Worm (Caenorhabditis elegans): Measurements from ENCODE around the gene srd-31.

srd-31 gene

DNA sequence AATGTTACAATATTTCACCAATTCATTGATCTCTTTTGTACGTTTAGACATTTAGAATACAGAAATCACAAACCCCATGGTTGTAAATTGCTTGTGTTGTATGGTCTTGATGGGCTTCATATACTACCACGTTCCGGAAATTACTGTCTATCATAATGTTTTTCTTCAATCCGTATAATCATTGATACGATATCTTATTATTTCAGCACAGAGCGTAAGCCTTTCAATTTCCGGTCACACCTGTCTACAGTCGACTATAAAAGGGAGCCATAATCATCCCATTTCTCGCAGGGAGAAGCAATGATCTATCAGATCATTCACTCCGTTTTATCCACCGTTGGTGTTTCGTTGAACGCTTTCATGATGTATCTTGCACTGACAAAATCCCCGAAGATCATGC, 5.1 kb downstream of the srd-31 start, which contains the start of gene srd-30:
Gene srd-30, plus strand, starts transcription at position 301 of the 400 bp plus-strand sequence.
- TF ChIP-seq unc-39 (tag; optimal IDR thresholded peaks at IDR 0.05): no peak
- no peak for TF ChIP-seq ama-1 (optimal IDR thresholded peaks at IDR 0.05)
- TF ChIP-seq alr-1 (tag; optimal IDR thresholded peaks at IDR 0.05): no peak
- no peak for TF ChIP-seq nhr-12 (tag; optimal IDR thresholded peaks at IDR 0.05)
- no peak for TF ChIP-seq fos-1 (tag; optimal IDR thresholded peaks at IDR 0.05)
- no peak for TF ChIP-seq Y55F3AM.14 (GFP tag; optimal IDR thresholded peaks at IDR 0.05)
- TF ChIP-seq crh-2 (tag; optimal IDR thresholded peaks at IDR 0.05): no peak
- TF ChIP-seq ZK546.5 (tag; optimal IDR thresholded peaks at IDR 0.05): no peak
- no peak for TF ChIP-seq nhr-23 (tag; optimal IDR thresholded peaks at IDR 0.05)
- TF ChIP-seq ztf-4 (tag; optimal IDR thresholded peaks at IDR 0.05): no peak
- TF ChIP-seq nhr-77 (tag; optimal IDR thresholded peaks at IDR 0.05): no peak
- no peak for TF ChIP-seq gmeb-1 (tag; optimal IDR thresholded peaks at IDR 0.05)
- TF ChIP-seq lin-39 (tag; optimal IDR thresholded peaks at IDR 0.05): no peak
- no peak for TF ChIP-seq peb-1 (tag; optimal IDR thresholded peaks at IDR 0.05)
- TF ChIP-seq mdl-1 (tag; optimal IDR thresholded peaks at IDR 0.05): no peak

DNA sequence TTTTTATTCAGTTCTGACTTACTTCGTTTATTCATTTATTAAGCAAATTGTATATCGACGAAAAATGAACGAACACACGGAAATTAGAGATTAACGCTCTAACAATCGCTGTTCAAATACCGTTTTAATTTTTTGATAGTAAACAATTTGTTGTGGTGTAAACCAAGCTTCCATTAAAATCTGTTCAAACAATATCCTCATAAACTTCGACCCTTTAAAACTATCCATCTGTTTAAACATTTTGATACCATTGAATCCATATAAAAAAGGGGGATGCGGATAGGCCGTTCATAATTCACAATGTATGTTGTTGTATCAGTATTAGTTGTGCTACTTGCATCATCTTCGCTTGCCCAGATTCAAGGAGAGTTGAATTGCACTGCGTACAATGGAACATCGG, 8.0 kb downstream of the srd-31 start, which contains the start of gene F07C4.6:
Gene F07C4.6, plus strand, starts transcription at position 301 of the 400 bp plus-strand sequence.
- TF ChIP-seq nhr-21 (tag; optimal IDR thresholded peaks at IDR 0.05) (peak; percentile 24), Y55F3AM.14 (GFP tag; optimal IDR thresholded peaks at IDR 0.05) (no peak)

DNA sequence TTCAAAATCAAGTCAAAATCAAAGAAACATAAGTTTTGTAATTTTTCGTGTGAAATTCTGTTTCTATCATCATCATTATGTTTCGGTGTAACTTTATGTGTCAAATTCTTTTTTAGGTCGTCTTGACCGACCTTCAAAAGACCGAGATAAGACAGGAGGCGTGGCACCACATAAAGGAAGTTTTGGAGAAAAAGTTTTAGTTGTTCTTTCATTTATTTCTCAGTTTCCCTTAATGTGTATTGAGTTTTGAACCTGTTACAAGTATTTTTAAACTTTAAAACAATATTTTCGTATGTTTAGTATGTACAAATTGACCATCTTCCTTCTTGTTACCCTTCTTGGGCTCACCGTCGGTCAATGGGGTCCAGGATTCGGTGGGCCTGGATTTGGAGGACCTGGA, 9.9 kb downstream of the srd-31 start, which contains the start of gene grsp-4:
Gene grsp-4, plus strand, starts transcription at position 301 of the 400 bp plus-strand sequence.
- TF ChIP-seq nhr-21 (tag; optimal IDR thresholded peaks at IDR 0.05) (no peak), nhr-6 (tag; optimal IDR thresholded peaks at IDR 0.05) (no peak), nhr-129 (tag; optimal IDR thresholded peaks at IDR 0.05) (no peak), blmp-1 (tag; optimal IDR thresholded peaks at IDR 0.05; ENCODE audit: insufficient read depth) (no peak), ztf-11 (tag; optimal IDR thresholded peaks at IDR 0.05) (no peak), C34F6.9 (tag; optimal IDR thresholded peaks at IDR 0.05) (no peak), lin-11 (tag; optimal IDR thresholded peaks at IDR 0.05) (no peak)

DNA sequence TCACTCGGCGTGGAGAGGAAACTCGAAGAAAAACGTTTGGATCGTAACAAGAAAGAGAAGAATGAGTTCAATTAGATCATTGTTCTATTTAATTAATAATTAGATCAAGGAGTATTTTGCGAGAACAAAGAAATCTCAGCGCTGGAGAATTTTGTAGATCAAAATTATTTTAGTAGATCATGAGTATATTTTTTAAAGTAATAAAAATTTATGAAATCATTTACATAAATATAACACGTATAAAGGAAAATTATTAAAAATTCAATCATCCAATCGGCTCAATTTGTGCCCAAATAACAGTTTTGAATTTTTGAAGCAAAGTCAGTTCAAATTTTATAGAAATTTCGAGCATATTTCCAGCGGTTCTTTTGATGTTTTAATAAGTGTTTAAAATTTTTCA, 10.4 kb downstream of the srd-31 start, which contains the start of gene C50E3.13:
Gene C50E3.13, minus strand, starts transcription at position 101 of the 400 bp plus-strand sequence.
- TF ChIP-seq unc-39 (tag; optimal IDR thresholded peaks at IDR 0.05): no peak
- no peak for TF ChIP-seq unc-55 (GFP tag; optimal IDR thresholded peaks at IDR 0.05)
- TF ChIP-seq blmp-1 (tag; optimal IDR thresholded peaks at IDR 0.05; ENCODE audit: insufficient read depth): no peak
- no peak for TF ChIP-seq peb-1 (tag; optimal IDR thresholded peaks at IDR 0.05)
- TF ChIP-seq mab-5 (tag; optimal IDR thresholded peaks at IDR 0.05): no peak
- TF ChIP-seq ztf-1 (GFP tag; conservative IDR thresholded peaks at IDR 0.05): no peak
- no peak for TF ChIP-seq sma-3 (GFP tag; optimal IDR thresholded peaks at IDR 0.05)
- no peak for TF ChIP-seq nhr-11 (tag; optimal IDR thresholded peaks at IDR 0.05)
- no peak for TF ChIP-seq unc-62 (GFP tag; optimal IDR thresholded peaks at IDR 0.05)

DNA sequence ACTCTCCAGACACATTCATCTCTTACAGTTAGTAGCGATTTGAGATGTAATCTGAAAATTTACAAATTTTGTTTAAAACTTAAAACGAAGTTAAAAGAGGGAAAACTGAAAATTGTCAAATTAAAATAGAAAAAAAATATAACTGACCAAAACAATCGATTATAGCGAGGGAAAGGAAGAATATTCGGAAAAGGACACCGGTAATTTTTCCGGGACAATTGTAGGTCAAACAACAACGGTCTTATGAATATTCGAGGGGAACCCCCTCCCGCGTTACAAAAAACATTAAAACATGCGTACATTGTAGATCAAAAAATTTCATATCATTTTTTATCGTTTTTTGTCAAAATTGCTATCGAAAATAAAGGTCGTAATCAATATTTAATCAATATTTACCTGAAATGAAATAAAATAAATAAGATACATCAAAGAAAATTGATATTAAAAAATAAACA, 12.5 kb downstream of the srd-31 start, which contains the start of gene C50E3.12:
Gene C50E3.12, minus strand, starts transcription at position 51 of the 455 bp plus-strand sequence.
- no peak for TF ChIP-seq peb-1 (tag; optimal IDR thresholded peaks at IDR 0.05)
- TF ChIP-seq ZK546.5 (tag; optimal IDR thresholded peaks at IDR 0.05): no peak
- no peak for TF ChIP-seq unc-62 (GFP tag; optimal IDR thresholded peaks at IDR 0.05)
- TF ChIP-seq nhr-129 (tag; optimal IDR thresholded peaks at IDR 0.05): no peak
- no peak for TF ChIP-seq skn-1 (tag; optimal IDR thresholded peaks at IDR 0.05)
- no peak for TF ChIP-seq aly-2 (tag; optimal IDR thresholded peaks at IDR 0.05)
- no peak for TF ChIP-seq F13H6.1 (tag; optimal IDR thresholded peaks at IDR 0.05)
- TF ChIP-seq snpc-4 (tag; optimal IDR thresholded peaks at IDR 0.05): no peak
- TF ChIP-seq nhr-25 (tag; optimal IDR thresholded peaks at IDR 0.05): no peak
- no peak for TF ChIP-seq fos-1 (tag; optimal IDR thresholded peaks at IDR 0.05)
- no peak for TF ChIP-seq mbf-1 (tag; optimal IDR thresholded peaks at IDR 0.05)
- no peak for TF ChIP-seq sem-4 (tag; optimal IDR thresholded peaks at IDR 0.05)
- no peak for TF ChIP-seq lin-13 (GFP tag; optimal IDR thresholded peaks at IDR 0.05)

All from whole organism, L2 larva.